Worm (Caenorhabditis elegans) whole organism, young adult: Measurements from ENCODE around the gene Y25C1A.7.

Experiments
- K12H6.12 ChIP-seq: fragments of 200-800 bp; sonication (Bioruptor generic); optimal IDR thresholded peaks from 2 replicates; lab custom pipeline; 2018; ENCODE audit warnings: mild to moderate bottlenecking, missing genetic modification characterization, missing compliant biosample characterization
- Y53F4B.3 ChIP-seq: fragments of 200-800 bp; sonication (Bioruptor generic); IDR thresholded peaks from 2 replicates; pipeline ENCODE4 v1.3.6; 2022; ENCODE audit warnings: missing genetic modification reagents, missing genetic modification characterization, missing compliant biosample characterization
- ama-1 ChIP-seq, 3 experiments: fragments of 150-350 bp in 1 of 3; sonication (generic microtip) in 2 of 3; optimal IDR thresholded peaks; 2 replicates each; lab custom pipeline; 2014 to 2018; ENCODE audit warnings: missing biosample characterization in 2 of 3, missing genetic modification characterization in 2 of 3, missing genetic modification reagents in 2 of 3
- madf-10 ChIP-seq: sonication (generic microtip); optimal IDR thresholded peaks from 2 replicates; lab custom pipeline; 2016; ENCODE audit warnings: mild to moderate bottlenecking, missing genetic modification characterization, missing compliant biosample characterization

ce11 chrII:3076915-3077314, 6.1 kb upstream of the Y25C1A.7 start, which contains the start of gene Y25C1A.8:
- TF ChIP-seq madf-10 (tag; lab: Kevin White, UChicago) (peak; percentile 51), Y53F4B.3 (GFP tag; lab: Robert Waterston, UW) (no peak), ama-1 (optimal IDR thresholded peaks at IDR 0.05; lab: Kevin White, UChicago) (no peak), ama-1 (GFP tag; optimal IDR thresholded peaks at IDR 0.05; lab: Kevin White, UChicago) (peak in 1 of 2 experiments; percentile 16), K12H6.12 (peak; percentile 70)
